Fruit fly (Drosophila melanogaster): ENCODE measurements around the gene Syt12.

DNA sequence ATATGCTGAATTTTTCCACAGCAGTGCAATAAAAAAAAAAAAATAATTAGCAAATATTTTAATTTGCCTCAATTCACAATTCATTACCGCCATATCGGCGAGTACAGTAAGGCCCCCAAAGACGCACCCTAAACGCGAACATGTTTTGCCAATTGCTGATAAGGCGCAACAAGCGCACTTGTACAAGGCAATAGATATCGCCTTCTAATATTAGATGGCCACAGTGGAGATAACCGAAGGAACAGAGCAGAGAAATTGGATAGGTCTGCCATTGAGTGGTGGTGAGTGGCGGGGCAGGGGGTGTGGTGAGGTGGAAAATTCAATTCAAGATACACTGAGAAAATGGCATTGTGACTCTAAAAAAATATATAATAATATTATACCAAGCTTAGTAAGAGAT is 45.9 kb upstream of the Syt12 start:
- TF ChIP-seq Sin3A (optimal IDR thresholded peaks at IDR 0.05) (no peak), psq (optimal IDR thresholded peaks at IDR 0.05) (no peak), Myc (optimal IDR thresholded peaks at IDR 0.05) (no peak), insv (optimal IDR thresholded peaks at IDR 0.05) (no peak)

Data from Kc167 (cell line).